Fruit fly (Drosophila melanogaster) whole organism, embryonic: Measurements from ENCODE around the gene CG6325.

ENCODE experiments used
- Aef1 ChIP-seq: fragments of 200-800 bp; sonication (Bioruptor generic); IDR thresholded peaks from 3 replicates; pipeline ENCODE4 v1.3.6; 2022; ENCODE audit warnings: missing biosample characterization, missing genetic modification characterization
- Bgb ChIP-seq: fragments of 200-800 bp; sonication (Bioruptor generic); IDR thresholded peaks from 2 replicates; pipeline ENCODE4 v1.3.6; 2022; ENCODE audit warnings: missing biosample characterization, missing genetic modification characterization; ENCODE audit not compliant: partially characterized antibody
- CG10959 ChIP-seq: fragments of 200-800 bp; sonication (Bioruptor generic); IDR thresholded peaks from 2 replicates; pipeline ENCODE4 v1.3.6; 2022; ENCODE audit warnings: missing biosample characterization, missing genetic modification characterization
- CG11695 ChIP-seq: fragments of 200-800 bp; sonication (Bioruptor generic); IDR thresholded peaks from 3 replicates; pipeline ENCODE4 v1.3.6; 2022; ENCODE audit warnings: missing biosample characterization, missing genetic modification characterization
- CG12659 ChIP-seq: fragments of 200-800 bp; sonication (Bioruptor generic); optimal IDR thresholded peaks from 3 replicates; lab custom pipeline; 2017; ENCODE audit warnings: mild to moderate bottlenecking, missing biosample characterization, missing genetic modification reagents, missing genetic modification characterization
- CG12769 ChIP-seq: fragments of 200-800 bp; sonication (Bioruptor generic); optimal IDR thresholded peaks from 2 replicates; lab custom pipeline; 2019; ENCODE audit warnings: missing biosample characterization, mild to moderate bottlenecking, missing genetic modification characterization, moderate library complexity
- CG12942 ChIP-seq: fragments of 200-800 bp; sonication (Bioruptor generic); optimal IDR thresholded peaks from 3 replicates; lab custom pipeline; 2016; ENCODE audit warnings: missing biosample characterization, missing genetic modification characterization
- CG13296 ChIP-seq: fragments of 200-800 bp; sonication (Bioruptor generic); optimal IDR thresholded peaks from 3 replicates; lab custom pipeline; 2018; ENCODE audit warnings: missing biosample characterization, mild to moderate bottlenecking, missing genetic modification characterization
- CG14050 ChIP-seq: fragments of 200-800 bp; sonication (Bioruptor generic); IDR thresholded peaks from 3 replicates; pipeline ENCODE4 v1.3.6; 2022; ENCODE audit warnings: missing biosample characterization, missing genetic modification characterization
- CG18619 ChIP-seq: fragments of 200-800 bp; sonication (Bioruptor generic); optimal IDR thresholded peaks from 3 replicates; lab custom pipeline; 2017; ENCODE audit warnings: missing biosample characterization, mild to moderate bottlenecking, missing genetic modification characterization
- CG2678 ChIP-seq: fragments of 200-800 bp; sonication (Bioruptor generic); optimal IDR thresholded peaks from 3 replicates; lab custom pipeline; 2019; ENCODE audit warnings: missing biosample characterization, mild to moderate bottlenecking, missing genetic modification characterization, moderate library complexity
- CG2875 ChIP-seq: fragments of 200-800 bp; sonication (Bioruptor generic); optimal IDR thresholded peaks from 2 replicates; lab custom pipeline; 2017; ENCODE audit warnings: missing biosample characterization, mild to moderate bottlenecking, missing genetic modification characterization, missing genetic modification reagents
- CG2889 ChIP-seq: fragments of 200-800 bp; sonication (Bioruptor generic); IDR thresholded peaks from 3 replicates; pipeline ENCODE4 v1.3.6; 2022; ENCODE audit warnings: missing biosample characterization, missing genetic modification characterization
- CG31441 ChIP-seq: fragments of 200-800 bp; sonication (Bioruptor generic); IDR thresholded peaks from 2 replicates; pipeline ENCODE4 v1.3.6; 2022; ENCODE audit warnings: missing biosample characterization, missing genetic modification characterization
- CG3281 ChIP-seq: fragments of 200-800 bp; sonication (Bioruptor generic); optimal IDR thresholded peaks from 3 replicates; lab custom pipeline; 2017; ENCODE audit warnings: missing biosample characterization, mild to moderate bottlenecking, missing genetic modification characterization
- CG4617 ChIP-seq: fragments of 200-800 bp; sonication (Bioruptor generic); optimal IDR thresholded peaks from 3 replicates; lab custom pipeline; 2016; ENCODE audit warnings: missing biosample characterization, missing genetic modification characterization, borderline replicate concordance
- CG4854 ChIP-seq: fragments of 200-800 bp; sonication (Bioruptor generic); optimal IDR thresholded peaks from 2 replicates; lab custom pipeline; 2016; ENCODE audit warnings: missing biosample characterization, missing genetic modification characterization, inconsistent platforms
- CG7372 ChIP-seq: fragments of 200-800 bp; sonication (Bioruptor generic); IDR thresholded peaks from 2 replicates; pipeline ENCODE4 v1.3.6; 2022; ENCODE audit warnings: missing biosample characterization, missing genetic modification characterization
- CG8290 ChIP-seq, 3 experiments: fragments of 200-800 bp; sonication (Bioruptor generic); optimal IDR thresholded peaks; 2 replicates each; lab custom pipeline; 2016 to 2019; ENCODE audit warnings: missing biosample characterization in 3 of 3, missing genetic modification characterization in 3 of 3, mild to moderate bottlenecking in 2 of 3, moderate library complexity in 1 of 3
- CkIIα-i1 ChIP-seq: fragments of 200-800 bp; sonication (Bioruptor generic); IDR thresholded peaks from 2 replicates; pipeline ENCODE4 v1.3.6; 2022; ENCODE audit warnings: missing biosample characterization, missing genetic modification characterization
- CoRest ChIP-seq: fragments of 200-800 bp; sonication (Bioruptor generic); optimal IDR thresholded peaks from 3 replicates; lab custom pipeline; 2018; ENCODE audit warnings: missing biosample characterization, mild to moderate bottlenecking, missing genetic modification characterization, moderate library complexity
- Dip3 ChIP-seq: fragments of 200-800 bp; sonication (Bioruptor generic); optimal IDR thresholded peaks from 3 replicates; lab custom pipeline; 2016; ENCODE audit warnings: missing biosample characterization, missing genetic modification characterization
- Ets97D ChIP-seq: fragments of 200-800 bp; sonication (Bioruptor generic); optimal IDR thresholded peaks from 3 replicates; lab custom pipeline; 2016; ENCODE audit warnings: missing biosample characterization, missing genetic modification characterization
- Hr39 ChIP-seq: fragments of >200 bp; optimal IDR thresholded peaks from 2 replicates; lab custom pipeline; 2017
- Hr51 ChIP-seq, 2 experiments: fragments of 200-800 bp; sonication (Bioruptor generic); optimal IDR thresholded peaks; 2 replicates in 1 of 2; 3 replicates in 1 of 2; lab custom pipeline; 2016 to 2018; ENCODE audit warnings: missing biosample characterization in 2 of 2, missing genetic modification characterization in 2 of 2, mild to moderate bottlenecking in 1 of 2, moderate library complexity in 1 of 2
- MBD-R2 ChIP-seq: fragments of 200-800 bp; sonication (Bioruptor generic); IDR thresholded peaks from 2 replicates; pipeline ENCODE4 v1.3.6; 2022; ENCODE audit warnings: missing biosample characterization, missing genetic modification characterization
- Myb ChIP-seq: fragments of 200-800 bp; sonication (Bioruptor generic); optimal IDR thresholded peaks from 2 replicates; lab custom pipeline; 2016; ENCODE audit warnings: missing biosample characterization, missing genetic modification characterization
- Oaz ChIP-seq: fragments of 200-800 bp; sonication (Bioruptor generic); IDR thresholded peaks from 2 replicates; pipeline ENCODE4 v1.3.6; 2022; ENCODE audit warnings: missing biosample characterization, missing genetic modification characterization
- Pdp1 ChIP-seq, 2 experiments: fragments of 200-800 bp; sonication (Bioruptor generic); optimal IDR thresholded peaks; 3 replicates each; lab custom pipeline; 2016; ENCODE audit warnings: missing biosample characterization in 2 of 2, missing genetic modification characterization in 2 of 2, mild to moderate bottlenecking in 1 of 2, moderate library complexity in 1 of 2
- Spps ChIP-seq: fragments of 200-800 bp; sonication (Bioruptor generic); optimal IDR thresholded peaks from 2 replicates; lab custom pipeline; 2018; ENCODE audit warnings: missing biosample characterization, mild to moderate bottlenecking, missing genetic modification characterization
- TFAM ChIP-seq: fragments of 200-800 bp; sonication (Bioruptor generic); optimal IDR thresholded peaks from 2 replicates; lab custom pipeline; 2017; ENCODE audit warnings: missing biosample characterization, missing genetic modification characterization, inconsistent platforms
- bowl ChIP-seq: fragments of 200-800 bp; sonication (Bioruptor generic); IDR thresholded peaks from 2 replicates; pipeline ENCODE4 v1.3.6; 2022; ENCODE audit warnings: missing biosample characterization, missing genetic modification characterization
- cad ChIP-seq: fragments of >200 bp; optimal IDR thresholded peaks from 2 replicates; lab custom pipeline; 2017; ENCODE audit warnings: missing biosample characterization, missing genetic modification characterization
- cg ChIP-seq: fragments of 200-800 bp; sonication (Bioruptor generic); optimal IDR thresholded peaks from 3 replicates; lab custom pipeline; 2019; ENCODE audit warnings: missing biosample characterization, mild to moderate bottlenecking, missing genetic modification characterization, moderate library complexity
- ewg ChIP-seq: fragments of 200-800 bp; sonication (Bioruptor generic); optimal IDR thresholded peaks from 3 replicates; lab custom pipeline; 2017; ENCODE audit warnings: mild to moderate bottlenecking, missing biosample characterization, missing genetic modification reagents, missing genetic modification characterization
- gt ChIP-seq: fragments of 200-800 bp; sonication (Bioruptor generic); IDR thresholded peaks from 2 replicates; pipeline ENCODE4 v1.3.6; 2022; ENCODE audit warnings: missing biosample characterization, missing genetic modification characterization
- hth ChIP-seq: fragments of >200 bp; optimal IDR thresholded peaks from 2 replicates; lab custom pipeline; 2017; ENCODE audit warnings: inconsistent platforms
- ind ChIP-seq: fragments of 200-800 bp; sonication (Bioruptor generic); optimal IDR thresholded peaks from 3 replicates; lab custom pipeline; 2016; ENCODE audit warnings: missing biosample characterization, missing genetic modification characterization
- mirr ChIP-seq: fragments of 200-800 bp; sonication (Bioruptor generic); optimal IDR thresholded peaks from 3 replicates; lab custom pipeline; 2018; ENCODE audit warnings: missing biosample characterization, mild to moderate bottlenecking, missing genetic modification characterization
- prd ChIP-seq, 3 experiments: fragments of >200 bp in 2 of 3; fragments of 200-800 bp in 1 of 3; sonication (Bioruptor generic) in 1 of 3; optimal IDR thresholded peaks in 2 of 3; IDR thresholded peaks in 1 of 3; 2 replicates in 2 of 3; 3 replicates in 1 of 3; pipeline versions ENCODE4 v1.3.6 to Lab custom; 2017 to 2022; ENCODE audit warnings: missing biosample characterization in 1 of 3, missing genetic modification characterization in 1 of 3
- sc ChIP-seq, 3 experiments: fragments of >200 bp in 2 of 3; fragments of 200-800 bp in 1 of 3; sonication (Bioruptor generic) in 1 of 3; optimal IDR thresholded peaks; 2 replicates in 2 of 3; 3 replicates in 1 of 3; lab custom pipeline; 2017; ENCODE audit warnings: mild to moderate bottlenecking in 1 of 3, missing biosample characterization in 1 of 3, missing genetic modification characterization in 1 of 3, missing genetic modification reagents in 1 of 3
- scrt ChIP-seq: fragments of 200-800 bp; sonication (Bioruptor generic); optimal IDR thresholded peaks from 2 replicates; lab custom pipeline; 2018; ENCODE audit warnings: missing biosample characterization, mild to moderate bottlenecking, missing genetic modification characterization, moderate library complexity
- sisA ChIP-seq: fragments of 200-800 bp; sonication (Bioruptor generic); IDR thresholded peaks from 2 replicates; pipeline ENCODE4 v1.3.6; 2022; ENCODE audit warnings: missing biosample characterization, missing genetic modification characterization
- slp2 ChIP-seq: fragments of 200-800 bp; sonication (Bioruptor generic); optimal IDR thresholded peaks from 2 replicates; lab custom pipeline; 2016; ENCODE audit warnings: missing biosample characterization, missing genetic modification characterization
- so ChIP-seq: fragments of 200-800 bp; sonication (Bioruptor generic); IDR thresholded peaks from 3 replicates; pipeline ENCODE4 v1.3.6; 2022; ENCODE audit warnings: missing biosample characterization, missing genetic modification characterization
- tio ChIP-seq: fragments of 200-800 bp; sonication (Bioruptor generic); optimal IDR thresholded peaks from 2 replicates; lab custom pipeline; 2017; ENCODE audit warnings: missing biosample characterization, missing genetic modification characterization, inconsistent platforms
- toy ChIP-seq: fragments of 200-800 bp; sonication (Bioruptor generic); IDR thresholded peaks from 2 replicates; pipeline ENCODE4 v1.3.6; 2022; ENCODE audit warnings: missing biosample characterization, missing genetic modification characterization
- wor ChIP-seq: fragments of 200-800 bp; sonication (Bioruptor generic); IDR thresholded peaks from 2 replicates; pipeline ENCODE4 v1.3.6; 2022; ENCODE audit warnings: missing biosample characterization, missing genetic modification characterization
- yki ChIP-seq: fragments of >200 bp; optimal IDR thresholded peaks from 3 replicates; lab custom pipeline; 2018

The CG6325 gene

dm6 chr3R:10356563-10357363, 50.3 kb downstream of the CG6325 start (continued):
- peak; percentile 55 for TF ChIP-seq CG8290 (GFP tag; optimal IDR thresholded peaks at IDR 0.05; lab: Kevin White, UChicago)
- TF ChIP-seq CG8290 (tag; optimal IDR thresholded peaks at IDR 0.05; lab: Kevin White, UChicago): peak in 1 of 2 experiments; percentile 36
- peak; percentile 77 for TF ChIP-seq CG18619
- no peak for TF ChIP-seq sisA (GFP tag; lab: Robert Waterston, UW)
- no peak for TF ChIP-seq CG7372
- TF ChIP-seq Oaz: no peak
- TF ChIP-seq CG2875 (GFP tag; lab: Kevin White, UChicago): peak; percentile 72
- peak; percentile 72 to 77 for TF ChIP-seq Hr51 (GFP tag; optimal IDR thresholded peaks at IDR 0.05; lab: Kevin White, UChicago)
- peak; percentile 51 for TF ChIP-seq ind (GFP tag; lab: Kevin White, UChicago)
- TF ChIP-seq CG12659 (GFP tag; lab: Kevin White, UChicago): peak; percentile 82
- TF ChIP-seq sc (optimal IDR thresholded peaks at IDR 0.05; lab: Kevin White, UChicago): no peak
- peak; percentile 82 for TF ChIP-seq sc (GFP tag; optimal IDR thresholded peaks at IDR 0.05; lab: Kevin White, UChicago)
- TF ChIP-seq Myb: peak; percentile 55
- TF ChIP-seq CG2678 (tag; lab: Kevin White, UChicago): peak; percentile 90
- no peak for TF ChIP-seq CG14050 (GFP tag; lab: Robert Waterston, UW)
- no peak for TF ChIP-seq cad (GFP tag; lab: Kevin White, UChicago)
- TF ChIP-seq mirr (GFP tag; lab: Kevin White, UChicago): no peak
- TF ChIP-seq CG4854: peak; percentile 44
- TF ChIP-seq Dip3: peak; percentile 55
- TF ChIP-seq slp2 (GFP tag; lab: Kevin White, UChicago): peak; percentile 76
- peak; percentile 56 for TF ChIP-seq ewg
- no peak; the same call in 1 of the 2 replicates for TF ChIP-seq MBD-R2
- TF ChIP-seq CG12942: peak; percentile 51
- no peak for TF ChIP-seq cg (GFP tag; lab: Kevin White, UChicago)
- no peak for TF ChIP-seq toy
- TF ChIP-seq CG13296 (GFP tag; lab: Kevin White, UChicago): peak; percentile 73
- TF ChIP-seq prd (optimal IDR thresholded peaks at IDR 0.05; lab: Kevin White, UChicago): no peak
- TF ChIP-seq prd (GFP tag; IDR thresholded peaks at IDR 0.05; lab: Robert Waterston, UW): no peak
- peak; percentile 45 for TF ChIP-seq Ets97D (GFP tag; lab: Kevin White, UChicago)
- TF ChIP-seq yki (lab: Kevin White, UChicago): peak; percentile 62
- TF ChIP-seq scrt (GFP tag; lab: Kevin White, UChicago): peak; percentile 59
- TF ChIP-seq so: no peak
- TF ChIP-seq bowl (GFP tag; lab: Robert Waterston, UW): no peak
- peak; percentile 56 for TF ChIP-seq CG4617 (GFP tag; lab: Kevin White, UChicago)
- peak; percentile 60 for TF ChIP-seq Spps (tag; lab: Kevin White, UChicago)
- no peak for TF ChIP-seq hth (lab: Kevin White, UChicago)
- peak; percentile 84 for TF ChIP-seq tio
- no peak for TF ChIP-seq Hr39 (lab: Kevin White, UChicago)
- TF ChIP-seq gt (GFP tag; lab: Robert Waterston, UW): no peak
- no peak for TF ChIP-seq CG10959 (GFP tag; lab: Robert Waterston, UW)
- no peak for TF ChIP-seq Bgb (GFP tag; lab: Robert Waterston, UW)
- peak; percentile 58 to 90 for TF ChIP-seq Pdp1 (GFP tag; optimal IDR thresholded peaks at IDR 0.05; lab: Kevin White, UChicago)
- TF ChIP-seq CG2889: no peak
- TF ChIP-seq CoRest (tag; lab: Kevin White, UChicago): peak; percentile 84
- no peak for TF ChIP-seq CG31441
- TF ChIP-seq Aef1 (GFP tag; lab: Robert Waterston, UW): no peak
- no peak for TF ChIP-seq wor (GFP tag; lab: Robert Waterston, UW)
- TF ChIP-seq CG3281: peak; percentile 79
- no peak for TF ChIP-seq CkIIα-i1 (GFP tag; lab: Robert Waterston, UW)
- TF ChIP-seq TFAM (GFP tag; lab: Kevin White, UChicago): peak; percentile 24
- no peak for TF ChIP-seq CG11695
- TF ChIP-seq CG12769 (tag; lab: Kevin White, UChicago): no peak
